Worm (Caenorhabditis elegans): ENCODE data around the gene sre-39.

The sre-39 gene

ce11 chrII:4663186-4663585 lies 23.9 kb upstream of the sre-39 start, which contains the start of gene T05A7.12:
TSS of gene T05A7.12 (minus strand) at chrII:4663286.
- TF ChIP-seq ceh-18 (tag; optimal IDR thresholded peaks at IDR 0.05) (no peak), lin-11 (tag; optimal IDR thresholded peaks at IDR 0.05) (no peak), tbx-7 (tag; optimal IDR thresholded peaks at IDR 0.05) (no peak), dve-1 (tag; optimal IDR thresholded peaks at IDR 0.05) (no peak), unc-3 (GFP tag; conservative IDR thresholded peaks at IDR 0.05) (no peak), unc-3 (tag; optimal IDR thresholded peaks at IDR 0.05) (no peak), nhr-11 (tag; optimal IDR thresholded peaks at IDR 0.05) (no peak), madf-2 (tag; optimal IDR thresholded peaks at IDR 0.05) (no peak), fkh-6 (tag; optimal IDR thresholded peaks at IDR 0.05) (no peak), elt-4 (tag; optimal IDR thresholded peaks at IDR 0.05) (no peak), rnt-1 (tag; optimal IDR thresholded peaks at IDR 0.05) (no peak), hlh-15 (tag; optimal IDR thresholded peaks at IDR 0.05) (no peak), fax-1 (tag; optimal IDR thresholded peaks at IDR 0.05) (no peak), ceh-31 (tag; optimal IDR thresholded peaks at IDR 0.05) (no peak), unc-42 (tag; optimal IDR thresholded peaks at IDR 0.05) (no peak), ref-2 (tag; optimal IDR thresholded peaks at IDR 0.05) (no peak), hlh-30 (tag; optimal IDR thresholded peaks at IDR 0.05; ENCODE audit: insufficient read depth) (no peak), ztf-16 (tag; optimal IDR thresholded peaks at IDR 0.05) (no peak), F13H6.1 (tag; optimal IDR thresholded peaks at IDR 0.05) (no peak)

ce11 chrII:4665359-4665758 lies 21.7 kb upstream of the sre-39 start, which contains the start of gene T05A7.11:
TSS of gene T05A7.11 (minus strand) at chrII:4665459.
- no peak for TF ChIP-seq unc-86 (tag; optimal IDR thresholded peaks at IDR 0.05)

DNA sequence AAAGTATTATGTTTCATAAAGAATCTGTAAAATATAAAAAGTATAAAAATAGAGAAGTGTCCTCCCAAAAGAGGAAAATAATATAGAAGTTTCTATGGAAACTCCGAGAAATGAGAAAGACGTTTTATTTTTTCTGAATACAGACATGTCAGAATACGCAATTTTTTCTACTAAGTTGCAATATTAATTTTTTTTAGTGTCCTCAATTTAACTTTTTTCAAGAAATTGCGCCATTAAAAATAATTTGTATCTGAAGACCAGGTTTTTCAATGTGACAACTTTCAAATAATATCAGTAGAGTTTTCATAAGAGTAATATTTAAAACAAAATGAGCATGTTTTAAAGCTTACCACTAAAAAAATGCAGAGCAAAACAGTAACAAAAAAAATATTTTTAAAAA lies 19.5 kb upstream of the sre-39 start, which contains the start of gene fut-5:
TSS of gene fut-5 (minus strand) at position 101 of the 400 bp plus-strand sequence.
- TF ChIP-seq dmd-4 (tag; optimal IDR thresholded peaks at IDR 0.05; ENCODE audit: borderline replicate concordance) (no peak), C38D4.7 (GFP tag; optimal IDR thresholded peaks at IDR 0.05) (no peak), unc-3 (GFP tag; conservative IDR thresholded peaks at IDR 0.05) (no peak), unc-3 (tag; optimal IDR thresholded peaks at IDR 0.05) (no peak), lin-11 (tag; optimal IDR thresholded peaks at IDR 0.05) (no peak), ztf-16 (tag; optimal IDR thresholded peaks at IDR 0.05) (no peak), ceh-30 (tag; optimal IDR thresholded peaks at IDR 0.05) (no peak), pqm-1 (tag; optimal IDR thresholded peaks at IDR 0.05) (no peak), ceh-14 (tag; optimal IDR thresholded peaks at IDR 0.05) (no peak), ceh-6 (GFP tag; optimal IDR thresholded peaks at IDR 0.05) (no peak), tbx-7 (tag; optimal IDR thresholded peaks at IDR 0.05) (no peak), ceh-9 (tag; optimal IDR thresholded peaks at IDR 0.05) (no peak)

DNA sequence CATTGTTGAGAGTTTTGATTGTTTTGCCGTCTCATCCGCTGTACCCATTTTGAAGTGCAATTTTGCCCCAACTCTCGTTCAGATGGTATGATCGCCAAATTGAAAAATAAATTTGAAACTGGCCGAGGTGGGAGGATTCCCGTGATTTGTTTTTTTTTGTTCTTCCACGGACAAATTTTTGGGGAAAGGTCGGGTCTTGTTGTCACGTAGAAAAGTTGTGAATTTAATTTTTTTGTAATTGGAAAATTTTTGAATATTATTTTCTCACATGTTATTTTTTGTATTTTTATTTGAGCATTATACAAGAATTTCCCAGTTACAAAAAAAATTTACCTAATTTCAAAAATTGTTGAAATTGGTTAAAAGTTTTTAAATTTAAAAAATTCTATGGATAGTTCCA lies 15.3 kb upstream of the sre-39 start, which contains the start of gene T05A7.6:
TSS of gene T05A7.6 (minus strand) at position 101 of the 400 bp plus-strand sequence.
- TF ChIP-seq dve-1 (tag; optimal IDR thresholded peaks at IDR 0.05) = no peak
- TF ChIP-seq C38D4.7 (GFP tag; optimal IDR thresholded peaks at IDR 0.05) = no peak
- no peak for TF ChIP-seq C08G9.2 (tag; optimal IDR thresholded peaks at IDR 0.05)
- TF ChIP-seq fax-1 (tag; optimal IDR thresholded peaks at IDR 0.05) = no peak
- TF ChIP-seq ahr-1 (tag; optimal IDR thresholded peaks at IDR 0.05) = no peak
- no peak for TF ChIP-seq pax-1 (tag; optimal IDR thresholded peaks at IDR 0.05)
- no peak for TF ChIP-seq pag-3 (tag; optimal IDR thresholded peaks at IDR 0.05; ENCODE audit: borderline replicate concordance)
- TF ChIP-seq lim-6 (tag; optimal IDR thresholded peaks at IDR 0.05) = no peak
- no peak for TF ChIP-seq ceh-18 (tag; optimal IDR thresholded peaks at IDR 0.05)
- TF ChIP-seq sox-2 (GFP tag; IDR thresholded peaks at IDR 0.05) = no peak
- TF ChIP-seq K09A11.1 (tag; optimal IDR thresholded peaks at IDR 0.05; ENCODE audit: insufficient read depth) = no peak
- TF ChIP-seq lin-11 (tag; optimal IDR thresholded peaks at IDR 0.05) = no peak
- no peak for TF ChIP-seq hlh-6 (tag; optimal IDR thresholded peaks at IDR 0.05)
- no peak for TF ChIP-seq ztf-16 (tag; optimal IDR thresholded peaks at IDR 0.05)
- TF ChIP-seq K02D7.2 (tag; optimal IDR thresholded peaks at IDR 0.05) = no peak
- TF ChIP-seq pha-2 (tag; optimal IDR thresholded peaks at IDR 0.05) = no peak
- no peak for TF ChIP-seq ceh-30 (tag; optimal IDR thresholded peaks at IDR 0.05)
- TF ChIP-seq madf-2 (tag; optimal IDR thresholded peaks at IDR 0.05) = no peak
